Worm (Caenorhabditis elegans) whole organism, young adult: Measurements from ENCODE around the gene fbxb-83.

Experiments used
- F23B12.7 ChIP-seq: sonication (generic microtip); optimal IDR thresholded peaks from 2 replicates; lab custom pipeline; 2017; ENCODE audit warnings: missing genetic modification characterization, mild to moderate bottlenecking, missing compliant biosample characterization, antibody characterized with exemption, moderate library complexity; ENCODE audit not compliant: insufficient read depth
- F55B11.4 ChIP-seq: sonication (generic microtip); optimal IDR thresholded peaks from 2 replicates; lab custom pipeline; 2016; ENCODE audit warnings: missing compliant biosample characterization, missing genetic modification characterization, borderline replicate concordance; ENCODE audit not compliant: insufficient read depth
- K12H6.12 ChIP-seq: fragments of 200-800 bp; sonication (Bioruptor generic); optimal IDR thresholded peaks from 2 replicates; lab custom pipeline; 2018; ENCODE audit warnings: mild to moderate bottlenecking, missing genetic modification characterization, missing compliant biosample characterization
- Y53G8AR.9 ChIP-seq: fragments of 200-800 bp; sonication (Bioruptor generic); conservative IDR thresholded peaks from 2 replicates; pipeline ENCODE4 v1.3.6; 2022; ENCODE audit warnings: missing genetic modification reagents, missing genetic modification characterization, missing compliant biosample characterization
- Y79H2A.3 ChIP-seq: fragments of 200-800 bp; sonication (Bioruptor generic); conservative IDR thresholded peaks from 2 replicates; pipeline ENCODE4 v1.3.6; 2022; ENCODE audit warnings: missing genetic modification reagents, missing genetic modification characterization, missing compliant biosample characterization
- akir-1 ChIP-seq: fragments of 200-800 bp; sonication (Bioruptor generic); optimal IDR thresholded peaks from 2 replicates; lab custom pipeline; 2018; ENCODE audit warnings: mild to moderate bottlenecking, missing genetic modification characterization, moderate library complexity, missing compliant biosample characterization
- ama-1 ChIP-seq, 3 experiments: fragments of 150-350 bp in 1 of 3; sonication (generic microtip) in 2 of 3; optimal IDR thresholded peaks; 2 replicates each; lab custom pipeline; 2014 to 2018; ENCODE audit warnings: missing biosample characterization in 2 of 3, missing genetic modification characterization in 2 of 3, missing genetic modification reagents in 2 of 3
- attf-3 ChIP-seq: fragments of 200-800 bp; sonication (Bioruptor generic); conservative IDR thresholded peaks from 2 replicates; pipeline ENCODE4 v1.3.6; 2022; ENCODE audit warnings: missing genetic modification reagents, missing genetic modification characterization, missing compliant biosample characterization
- attf-6 ChIP-seq: fragments of 200-800 bp; sonication (Bioruptor generic); IDR thresholded peaks from 2 replicates; pipeline ENCODE4 v1.3.6; 2022; ENCODE audit warnings: missing genetic modification reagents, missing genetic modification characterization, missing compliant biosample characterization
- bed-2 ChIP-seq: fragments of 200-800 bp; sonication (Bioruptor generic); IDR thresholded peaks from 2 replicates; pipeline ENCODE4 v1.3.6; 2022; ENCODE audit warnings: missing genetic modification reagents, missing genetic modification characterization, missing compliant biosample characterization
- ceh-27 ChIP-seq: fragments of 200-800 bp; sonication (Bioruptor generic); optimal IDR thresholded peaks from 2 replicates; lab custom pipeline; 2018; ENCODE audit warnings: mild to moderate bottlenecking, missing genetic modification characterization, moderate library complexity, missing compliant biosample characterization
- ceh-40 ChIP-seq: fragments of 200-800 bp; sonication (Bioruptor generic); IDR thresholded peaks from 2 replicates; pipeline ENCODE4 v1.3.6; 2022; ENCODE audit warnings: missing genetic modification characterization, missing compliant biosample characterization
- ceh-58 ChIP-seq: fragments of 200-800 bp; sonication (Bioruptor generic); IDR thresholded peaks from 2 replicates; pipeline ENCODE4 v1.3.6; 2022; ENCODE audit warnings: missing genetic modification characterization, missing compliant biosample characterization
- ceh-79 ChIP-seq: sonication (generic microtip); optimal IDR thresholded peaks from 2 replicates; lab custom pipeline; 2017; ENCODE audit warnings: mild to moderate bottlenecking, missing genetic modification characterization, missing compliant biosample characterization
- dox-1 ChIP-seq: fragments of 200-800 bp; sonication (Bioruptor generic); IDR thresholded peaks from 2 replicates; pipeline ENCODE4 v1.3.6; 2022; ENCODE audit warnings: missing genetic modification reagents, missing genetic modification characterization, missing compliant biosample characterization
- dpl-1 ChIP-seq: fragments of 150-350 bp; optimal IDR thresholded peaks from 2 replicates; lab custom pipeline; 2014; ENCODE audit warnings: missing biosample characterization, missing genetic modification reagents, missing genetic modification characterization
- egl-44 ChIP-seq: fragments of 200-800 bp; sonication (Bioruptor generic); IDR thresholded peaks from 2 replicates; pipeline ENCODE4 v1.3.6; 2022; ENCODE audit warnings: missing genetic modification reagents, missing genetic modification characterization, missing compliant biosample characterization
- ets-4 ChIP-seq: fragments of 200-800 bp; sonication (Bioruptor generic); optimal IDR thresholded peaks from 2 replicates; lab custom pipeline; 2018; ENCODE audit warnings: mild to moderate bottlenecking, missing genetic modification characterization, missing compliant biosample characterization
- hlh-12 ChIP-seq: sonication (generic microtip); optimal IDR thresholded peaks from 2 replicates; lab custom pipeline; 2016; ENCODE audit warnings: missing genetic modification characterization, missing compliant biosample characterization
- hrde-1 ChIP-seq: sonication (generic microtip); optimal IDR thresholded peaks from 2 replicates; lab custom pipeline; 2016; ENCODE audit warnings: missing genetic modification characterization, mild to moderate bottlenecking, missing compliant biosample characterization, moderate library complexity, missing genotype, missing genetic modification reagents, borderline replicate concordance
- hsf-1 ChIP-seq: fragments of 200-800 bp; sonication (Bioruptor generic); IDR thresholded peaks from 2 replicates; pipeline ENCODE4 v1.3.6; 2022; ENCODE audit warnings: missing genetic modification reagents, missing genetic modification characterization, missing compliant biosample characterization
- let-526 ChIP-seq: fragments of 200-800 bp; sonication (Bioruptor generic); IDR thresholded peaks from 2 replicates; pipeline ENCODE4 v1.3.6; 2022; ENCODE audit warnings: missing genetic modification reagents, missing genetic modification characterization, missing compliant biosample characterization
- lin-35 ChIP-seq, 3 experiments: fragments of 150-350 bp in 2 of 3; sonication (generic microtip) in 1 of 3; optimal IDR thresholded peaks; 2 replicates each; lab custom pipeline; 2014 to 2018; ENCODE audit warnings: missing biosample characterization in 3 of 3, missing genetic modification characterization in 3 of 3, missing genetic modification reagents in 3 of 3
- madf-10 ChIP-seq: sonication (generic microtip); optimal IDR thresholded peaks from 2 replicates; lab custom pipeline; 2016; ENCODE audit warnings: mild to moderate bottlenecking, missing genetic modification characterization, missing compliant biosample characterization
- madf-6 ChIP-seq: fragments of 200-800 bp; sonication (Bioruptor generic); IDR thresholded peaks from 2 replicates; pipeline ENCODE4 v1.3.6; 2022; ENCODE audit warnings: missing genetic modification reagents, missing genetic modification characterization, missing compliant biosample characterization
- madf-8 ChIP-seq: fragments of 200-800 bp; sonication (Bioruptor generic); conservative IDR thresholded peaks from 2 replicates; pipeline ENCODE4 v1.3.6; 2022; ENCODE audit warnings: missing genetic modification reagents, missing genetic modification characterization, missing compliant biosample characterization
- nfya-2 ChIP-seq: fragments of 200-800 bp; sonication (Bioruptor generic); IDR thresholded peaks from 2 replicates; pipeline ENCODE4 v1.3.6; 2022; ENCODE audit warnings: missing genetic modification reagents, missing genetic modification characterization, missing compliant biosample characterization
- nhr-120 ChIP-seq: fragments of 200-800 bp; sonication (Bioruptor generic); IDR thresholded peaks from 2 replicates; pipeline ENCODE4 v1.3.6; 2022; ENCODE audit warnings: missing genetic modification characterization, missing compliant biosample characterization
- nhr-27 ChIP-seq: fragments of 200-800 bp; sonication (Bioruptor generic); optimal IDR thresholded peaks from 2 replicates; lab custom pipeline; 2018; ENCODE audit warnings: mild to moderate bottlenecking, missing genetic modification characterization, moderate library complexity, missing compliant biosample characterization
- nhr-90 ChIP-seq: sonication (generic microtip); optimal IDR thresholded peaks from 2 replicates; lab custom pipeline; 2016; ENCODE audit warnings: missing genotype, mild to moderate bottlenecking, missing genetic modification characterization, missing compliant biosample characterization
- pha-4 ChIP-seq: fragments of 150-350 bp; sonication (generic microtip); optimal IDR thresholded peaks from 2 replicates; lab custom pipeline; 2014; ENCODE audit warnings: missing biosample characterization, missing genetic modification reagents, missing genetic modification characterization
- repo-1 ChIP-seq: sonication (generic microtip); optimal IDR thresholded peaks from 2 replicates; lab custom pipeline; 2017; ENCODE audit warnings: mild to moderate bottlenecking, missing genetic modification characterization, missing compliant biosample characterization
- rpc-1 ChIP-seq, 2 experiments: fragments of 150-350 bp in 1 of 2; sonication (generic microtip) in 1 of 2; optimal IDR thresholded peaks; 2 replicates each; lab custom pipeline; 2014 to 2018; ENCODE audit warnings: missing biosample characterization in 1 of 2, missing genetic modification characterization in 1 of 2, missing genetic modification reagents in 1 of 2, missing genotype in 1 of 2
- snpc-1.1 ChIP-seq: sonication (generic microtip); optimal IDR thresholded peaks from 2 replicates; lab custom pipeline; 2017; ENCODE audit warnings: missing genetic modification characterization, mild to moderate bottlenecking, missing compliant biosample characterization, antibody characterized with exemption, moderate library complexity, missing genotype, missing genetic modification reagents; ENCODE audit not compliant: insufficient read depth
- snpc-4 ChIP-seq, 5 experiments: fragments of 150-350 bp in 1 of 5; sonication (generic microtip) in 4 of 5; optimal IDR thresholded peaks; 2 replicates each; lab custom pipeline; 2014 to 2018; ENCODE audit warnings: missing genetic modification characterization in 5 of 5, missing biosample characterization in 3 of 5, antibody characterized with exemption in 2 of 5, mild to moderate bottlenecking in 2 of 5, missing compliant biosample characterization in 2 of 5, missing genotype in 2 of 5, moderate library complexity in 2 of 5, missing genetic modification reagents in 1 of 5
- tlf-1 ChIP-seq: fragments of 200-800 bp; sonication (Bioruptor generic); optimal IDR thresholded peaks from 2 replicates; lab custom pipeline; 2018; ENCODE audit warnings: mild to moderate bottlenecking, missing genetic modification characterization, missing compliant biosample characterization
- unc-62 ChIP-seq: fragments of 150-350 bp; optimal IDR thresholded peaks from 2 replicates; lab custom pipeline; 2014; ENCODE audit warnings: missing biosample characterization, missing genetic modification reagents, missing genetic modification characterization
- ztf-28 ChIP-seq: fragments of 200-800 bp; sonication (Bioruptor generic); IDR thresholded peaks from 2 replicates; pipeline ENCODE4 v1.3.6; 2022; ENCODE audit warnings: missing genetic modification reagents, missing genetic modification characterization, missing compliant biosample characterization
- ztf-6 ChIP-seq: fragments of 200-800 bp; sonication (Bioruptor generic); IDR thresholded peaks from 2 replicates; pipeline ENCODE4 v1.3.6; 2022; ENCODE audit warnings: missing genetic modification reagents, missing genetic modification characterization, missing compliant biosample characterization

Gene fbxb-83

ce11 chrIII:146369-146768, 1.4 kb upstream of the fbxb-83 start, which contains the start of gene fbxb-84:
Gene fbxb-84 (minus strand): TSS chrIII:146469.
- no peak for TF ChIP-seq hsf-1 (GFP tag; lab: Robert Waterston, UW)
- TF ChIP-seq nhr-27 (tag; lab: Kevin White, UChicago): no peak
- no peak for TF ChIP-seq rpc-1 (optimal IDR thresholded peaks at IDR 0.05; lab: Kevin White, UChicago)
- no peak for TF ChIP-seq rpc-1 (tag; optimal IDR thresholded peaks at IDR 0.05; lab: Kevin White, UChicago)
- no peak for TF ChIP-seq ceh-79
- no peak for TF ChIP-seq pha-4 (tag; lab: Kevin White, UChicago)
- no peak for TF ChIP-seq dpl-1
- no peak for TF ChIP-seq repo-1 (tag; lab: Kevin White, UChicago)
- TF ChIP-seq attf-3 (GFP tag; lab: Robert Waterston, UW): no peak
- TF ChIP-seq hlh-12: no peak
- TF ChIP-seq attf-6: no peak
- TF ChIP-seq nhr-90 (tag; lab: Kevin White, UChicago): no peak
- TF ChIP-seq nhr-120 (GFP tag; lab: Robert Waterston, UW): no peak
- TF ChIP-seq F55B11.4 (tag; lab: Kevin White, UChicago): no peak
- no peak for TF ChIP-seq ets-4 (GFP tag; lab: Kevin White, UChicago)
- TF ChIP-seq egl-44 (GFP tag; lab: Robert Waterston, UW): no peak
- TF ChIP-seq tlf-1 (GFP tag; lab: Kevin White, UChicago): no peak
- no peak for TF ChIP-seq ceh-27 (GFP tag; lab: Kevin White, UChicago)
- no peak for TF ChIP-seq akir-1 (GFP tag; lab: Kevin White, UChicago)
- no peak for TF ChIP-seq dox-1 (GFP tag; lab: Robert Waterston, UW)

DNA sequence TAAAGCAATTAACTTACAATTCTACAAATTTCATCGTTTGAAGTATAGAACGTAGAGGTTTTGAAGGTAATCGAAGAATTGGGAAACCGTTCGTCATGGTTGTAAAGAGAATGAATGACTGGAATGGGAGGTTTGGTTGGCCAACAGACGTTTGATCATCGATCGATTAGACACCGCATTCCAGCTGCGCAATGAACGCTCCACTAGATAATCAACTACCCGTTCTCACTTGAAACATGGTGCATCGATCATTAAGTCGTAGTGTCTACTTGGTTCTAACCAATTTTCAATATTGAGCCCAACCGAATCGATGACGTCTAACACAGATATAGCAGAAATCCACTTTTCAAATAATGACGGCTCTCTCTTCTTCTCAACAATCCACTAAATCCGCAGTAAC, 1.9 kb downstream of the fbxb-83 start, which contains the start of gene fbxb-82:
fbxb-82 (minus strand) TSS at position 101 of the 400 bp plus-strand sequence.
- TF ChIP-seq let-526 (GFP tag; lab: Robert Waterston, UW) (no peak), ceh-58 (no peak), Y79H2A.3 (no peak), nfya-2 (GFP tag; lab: Robert Waterston, UW) (no peak), dox-1 (GFP tag; lab: Robert Waterston, UW) (no peak), hrde-1 (no peak), ama-1 (optimal IDR thresholded peaks at IDR 0.05; lab: Kevin White, UChicago) (no peak), ama-1 (GFP tag; optimal IDR thresholded peaks at IDR 0.05; lab: Kevin White, UChicago) (no peak), nhr-27 (tag; lab: Kevin White, UChicago) (no peak), ztf-6 (GFP tag; lab: Robert Waterston, UW) (no peak), Y53G8AR.9 (GFP tag; lab: Robert Waterston, UW) (no peak), ztf-28 (GFP tag; lab: Robert Waterston, UW) (no peak), unc-62 (no peak), madf-8 (GFP tag; lab: Robert Waterston, UW) (no peak), K12H6.12 (tag; lab: Kevin White, UChicago) (no peak)

DNA sequence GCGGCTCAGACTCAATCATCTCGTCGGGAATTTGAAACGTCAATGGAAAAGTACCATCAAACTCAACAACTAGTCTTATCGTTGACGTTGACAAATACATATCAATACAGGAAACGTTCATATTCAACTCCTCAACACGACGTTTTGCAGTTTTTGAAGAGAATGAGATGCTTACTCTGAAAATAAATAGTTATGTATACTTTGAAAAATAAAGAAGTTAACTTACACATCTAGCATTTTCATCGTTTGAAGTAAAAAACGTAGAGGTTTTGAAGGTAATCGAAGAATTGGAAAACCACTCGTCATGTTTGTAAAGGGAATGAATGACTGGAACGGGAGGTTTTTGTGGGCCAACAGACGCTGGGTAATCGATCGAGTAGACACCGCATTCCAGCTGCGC, 4.1 kb downstream of the fbxb-83 start, which contains the start of gene fbxb-81:
fbxb-81 (minus strand) TSS at position 314 of the 400 bp plus-strand sequence.
- TF ChIP-seq madf-6 (GFP tag; lab: Robert Waterston, UW) (no peak), snpc-1.1 (no peak), lin-35 (GFP tag; optimal IDR thresholded peaks at IDR 0.05; lab: Kevin White, UChicago) (no peak), bed-2 (no peak), Y79H2A.3 (no peak), F23B12.7 (tag; lab: Kevin White, UChicago) (no peak), attf-6 (no peak), ceh-40 (no peak), madf-10 (no peak), snpc-4 (GFP tag; optimal IDR thresholded peaks at IDR 0.05; lab: Kevin White, UChicago) (no peak), snpc-4 (tag; optimal IDR thresholded peaks at IDR 0.05; lab: Kevin White, UChicago) (no peak), hlh-12 (no peak)
